Fruit fly (Drosophila melanogaster) whole organism, embryonic: ENCODE data around the gene unc-4.

Experiments
- Asciz ChIP-seq: fragments of 200-800 bp; sonication (Bioruptor generic); optimal IDR thresholded peaks from 2 replicates; lab custom pipeline; 2017; ENCODE audit warnings: missing biosample characterization, mild to moderate bottlenecking, missing genetic modification characterization, missing genetic modification reagents
- CG10462 ChIP-seq: fragments of 200-800 bp; sonication (Bioruptor generic); optimal IDR thresholded peaks from 2 replicates; lab custom pipeline; 2016; ENCODE audit warnings: missing biosample characterization, missing genetic modification characterization
- CG12942 ChIP-seq: fragments of 200-800 bp; sonication (Bioruptor generic); optimal IDR thresholded peaks from 3 replicates; lab custom pipeline; 2016; ENCODE audit warnings: missing biosample characterization, missing genetic modification characterization
- CG13123 ChIP-seq: fragments of 200-800 bp; sonication (Bioruptor generic); optimal IDR thresholded peaks from 2 replicates; lab custom pipeline; 2016; ENCODE audit warnings: missing biosample characterization, missing genetic modification characterization
- CG17359 ChIP-seq: fragments of 200-800 bp; sonication (Bioruptor generic); optimal IDR thresholded peaks from 3 replicates; lab custom pipeline; 2018; ENCODE audit warnings: missing biosample characterization, mild to moderate bottlenecking, missing genetic modification characterization, moderate library complexity
- CG17829 ChIP-seq: fragments of 200-800 bp; optimal IDR thresholded peaks from 2 replicates; lab custom pipeline; 2019; ENCODE audit warnings: missing biosample characterization, mild to moderate bottlenecking, missing genetic modification characterization, moderate library complexity
- CG18262 ChIP-seq: fragments of 200-800 bp; optimal IDR thresholded peaks from 3 replicates; lab custom pipeline; 2019; ENCODE audit warnings: missing biosample characterization, mild to moderate bottlenecking, missing genetic modification characterization, moderate library complexity
- CG18476 ChIP-seq: fragments of 200-800 bp; sonication (Bioruptor generic); optimal IDR thresholded peaks from 2 replicates; lab custom pipeline; 2016; ENCODE audit warnings: missing biosample characterization, mild to moderate bottlenecking, missing genetic modification characterization
- CG2678 ChIP-seq: fragments of 200-800 bp; sonication (Bioruptor generic); optimal IDR thresholded peaks from 3 replicates; lab custom pipeline; 2019; ENCODE audit warnings: missing biosample characterization, mild to moderate bottlenecking, missing genetic modification characterization, moderate library complexity
- CG31441 ChIP-seq: fragments of 200-800 bp; sonication (Bioruptor generic); IDR thresholded peaks from 2 replicates; pipeline ENCODE4 v1.3.6; 2022; ENCODE audit warnings: missing biosample characterization, missing genetic modification characterization
- CG34224 ChIP-seq: fragments of 200-800 bp; sonication (Bioruptor generic); IDR thresholded peaks from 3 replicates; pipeline ENCODE4 v1.3.6; 2022; ENCODE audit warnings: missing biosample characterization, missing genetic modification characterization; ENCODE audit not compliant: partially characterized antibody
- CG6254 ChIP-seq: fragments of 200-800 bp; sonication (Bioruptor generic); optimal IDR thresholded peaks from 3 replicates; lab custom pipeline; 2017; ENCODE audit warnings: mild to moderate bottlenecking, missing biosample characterization, missing genetic modification reagents, missing genetic modification characterization
- CG6854 ChIP-seq: fragments of 200-800 bp; sonication (Bioruptor generic); optimal IDR thresholded peaks from 3 replicates; lab custom pipeline; 2017; ENCODE audit warnings: missing biosample characterization, mild to moderate bottlenecking, missing genetic modification characterization
- CG7271 ChIP-seq: fragments of 200-800 bp; sonication (Bioruptor generic); optimal IDR thresholded peaks from 2 replicates; lab custom pipeline; 2018; ENCODE audit warnings: missing biosample characterization, mild to moderate bottlenecking, missing genetic modification characterization, moderate library complexity
- CG7556 ChIP-seq: fragments of 200-800 bp; sonication (Bioruptor generic); optimal IDR thresholded peaks from 2 replicates; lab custom pipeline; 2017; ENCODE audit warnings: missing biosample characterization, mild to moderate bottlenecking, missing genetic modification characterization
- CkIIα-i1 ChIP-seq: fragments of 200-800 bp; sonication (Bioruptor generic); IDR thresholded peaks from 2 replicates; pipeline ENCODE4 v1.3.6; 2022; ENCODE audit warnings: missing biosample characterization, missing genetic modification characterization
- D19B ChIP-seq: fragments of 200-800 bp; sonication (Bioruptor generic); optimal IDR thresholded peaks from 2 replicates; lab custom pipeline; 2017; ENCODE audit warnings: missing biosample characterization, mild to moderate bottlenecking, missing genetic modification characterization
- E2f2 ChIP-seq: fragments of 200-800 bp; sonication (Bioruptor generic); IDR thresholded peaks from 2 replicates; pipeline ENCODE4 v1.3.6; 2022; ENCODE audit warnings: missing biosample characterization, missing genetic modification characterization
- Ets97D ChIP-seq: fragments of 200-800 bp; sonication (Bioruptor generic); optimal IDR thresholded peaks from 3 replicates; lab custom pipeline; 2016; ENCODE audit warnings: missing biosample characterization, missing genetic modification characterization
- H2.0 ChIP-seq: fragments of 200-800 bp; sonication (Bioruptor generic); IDR thresholded peaks from 2 replicates; pipeline ENCODE4 v1.3.6; 2022; ENCODE audit warnings: missing biosample characterization, missing genetic modification characterization
- Lpt ChIP-seq: fragments of >200 bp; optimal IDR thresholded peaks from 2 replicates; lab custom pipeline; 2018; ENCODE audit warnings: missing biosample characterization, missing genetic modification characterization
- NC2α ChIP-seq: fragments of 200-800 bp; sonication (Bioruptor generic); optimal IDR thresholded peaks from 2 replicates; lab custom pipeline; 2016; ENCODE audit warnings: missing biosample characterization, missing genetic modification characterization
- TFAM ChIP-seq: fragments of 200-800 bp; sonication (Bioruptor generic); optimal IDR thresholded peaks from 2 replicates; lab custom pipeline; 2017; ENCODE audit warnings: missing biosample characterization, missing genetic modification characterization, inconsistent platforms
- Taf1 ChIP-seq: fragments of 200-800 bp; sonication (Bioruptor generic); IDR thresholded peaks from 2 replicates; pipeline ENCODE4 v1.3.6; 2022; ENCODE audit warnings: missing biosample characterization, missing genetic modification characterization
- Vsx1 ChIP-seq: fragments of 200-800 bp; sonication (Bioruptor generic); optimal IDR thresholded peaks from 2 replicates; lab custom pipeline; 2017; ENCODE audit warnings: missing biosample characterization, mild to moderate bottlenecking, missing genetic modification characterization, missing genetic modification reagents
- Xrp1 ChIP-seq: fragments of 200-800 bp; sonication (Bioruptor generic); IDR thresholded peaks from 2 replicates; pipeline ENCODE4 v1.3.6; 2022; ENCODE audit warnings: missing biosample characterization, missing genetic modification characterization
- al ChIP-seq: fragments of 200-800 bp; sonication (Bioruptor generic); IDR thresholded peaks from 2 replicates; pipeline ENCODE4 v1.3.6; 2022; ENCODE audit warnings: missing biosample characterization, missing genetic modification characterization
- bab2 ChIP-seq: fragments of 200-800 bp; sonication (Bioruptor generic); optimal IDR thresholded peaks from 2 replicates; lab custom pipeline; 2016; ENCODE audit warnings: missing biosample characterization, missing genetic modification characterization
- cas ChIP-seq: fragments of 200-800 bp; sonication (Bioruptor generic); IDR thresholded peaks from 2 replicates; pipeline ENCODE4 v1.3.6; 2022; ENCODE audit warnings: missing biosample characterization, missing genetic modification characterization
- chm ChIP-seq: fragments of 200-800 bp; sonication (Bioruptor generic); IDR thresholded peaks from 2 replicates; pipeline ENCODE4 v1.3.6; 2022; ENCODE audit warnings: missing biosample characterization, missing genetic modification characterization
- ci ChIP-seq: fragments of 200-800 bp; sonication (Bioruptor generic); IDR thresholded peaks from 3 replicates; pipeline ENCODE4 v1.3.6; 2022; ENCODE audit warnings: missing biosample characterization, missing genetic modification characterization
- crol ChIP-seq: fragments of 200-800 bp; sonication (Bioruptor generic); IDR thresholded peaks from 2 replicates; pipeline ENCODE4 v1.3.6; 2022; ENCODE audit warnings: missing biosample characterization, missing genetic modification characterization
- disco-r ChIP-seq: fragments of 200-800 bp; sonication (Bioruptor generic); optimal IDR thresholded peaks from 2 replicates; lab custom pipeline; 2016; ENCODE audit warnings: missing biosample characterization, missing genetic modification characterization
- dysf ChIP-seq: fragments of 200-800 bp; sonication (Bioruptor generic); IDR thresholded peaks from 3 replicates; pipeline ENCODE4 v1.3.6; 2022; ENCODE audit warnings: missing biosample characterization, missing genetic modification characterization
- ftz-f1 ChIP-seq: fragments of 200-800 bp; sonication (Bioruptor generic); optimal IDR thresholded peaks from 2 replicates; lab custom pipeline; 2016; ENCODE audit warnings: missing biosample characterization, missing genetic modification characterization
- gcm ChIP-seq: fragments of 200-800 bp; sonication (Bioruptor generic); optimal IDR thresholded peaks from 2 replicates; lab custom pipeline; 2019; ENCODE audit warnings: missing biosample characterization, mild to moderate bottlenecking, missing genetic modification characterization, moderate library complexity
- gcm2 ChIP-seq: fragments of 200-800 bp; sonication (Bioruptor generic); optimal IDR thresholded peaks from 2 replicates; lab custom pipeline; 2016; ENCODE audit warnings: missing biosample characterization, missing genetic modification characterization
- gem ChIP-seq: fragments of 200-800 bp; sonication (Bioruptor generic); optimal IDR thresholded peaks from 2 replicates; lab custom pipeline; 2019; ENCODE audit warnings: missing biosample characterization, mild to moderate bottlenecking, missing genetic modification characterization, moderate library complexity
- h ChIP-seq: fragments of >200 bp; optimal IDR thresholded peaks from 2 replicates; lab custom pipeline; 2017
- knrl ChIP-seq: fragments of 200-800 bp; sonication (Bioruptor generic); IDR thresholded peaks from 3 replicates; pipeline ENCODE4 v1.3.6; 2022; ENCODE audit warnings: missing biosample characterization, missing genetic modification characterization; ENCODE audit not compliant: partially characterized antibody
- lbe ChIP-seq: fragments of 200-800 bp; sonication (Bioruptor generic); optimal IDR thresholded peaks from 2 replicates; lab custom pipeline; 2016; ENCODE audit warnings: missing biosample characterization, mild to moderate bottlenecking, missing genetic modification characterization
- otp ChIP-seq: fragments of 200-800 bp; sonication (Bioruptor generic); IDR thresholded peaks from 3 replicates; pipeline ENCODE4, ENCODE4 v1.3.6; 2022; ENCODE audit warnings: missing biosample characterization, missing genetic modification characterization
- rib ChIP-seq: fragments of 200-800 bp; sonication (Bioruptor generic); IDR thresholded peaks from 2 replicates; pipeline ENCODE4 v1.3.6; 2022; ENCODE audit warnings: missing biosample characterization, missing genetic modification characterization
- seq ChIP-seq: fragments of 200-800 bp; sonication (Bioruptor generic); IDR thresholded peaks from 2 replicates; pipeline ENCODE4 v1.3.6; 2022; ENCODE audit warnings: missing biosample characterization, missing genetic modification characterization
- slbo ChIP-seq: fragments of 200-800 bp; sonication (Bioruptor generic); IDR thresholded peaks from 2 replicates; pipeline ENCODE4 v1.3.6; 2022; ENCODE audit warnings: missing biosample characterization, missing genetic modification characterization
- stwl ChIP-seq: fragments of 200-800 bp; sonication (Bioruptor generic); optimal IDR thresholded peaks from 3 replicates; lab custom pipeline; 2018; ENCODE audit warnings: missing biosample characterization, mild to moderate bottlenecking, missing genetic modification characterization, moderate library complexity
- tap ChIP-seq: fragments of 200-800 bp; optimal IDR thresholded peaks from 3 replicates; lab custom pipeline; 2019; ENCODE audit warnings: missing biosample characterization, mild to moderate bottlenecking, missing genetic modification characterization, moderate library complexity
- tio ChIP-seq: fragments of 200-800 bp; sonication (Bioruptor generic); optimal IDR thresholded peaks from 2 replicates; lab custom pipeline; 2017; ENCODE audit warnings: missing biosample characterization, missing genetic modification characterization, inconsistent platforms
- toy ChIP-seq: fragments of 200-800 bp; sonication (Bioruptor generic); IDR thresholded peaks from 2 replicates; pipeline ENCODE4 v1.3.6; 2022; ENCODE audit warnings: missing biosample characterization, missing genetic modification characterization
- trem ChIP-seq: fragments of 200-800 bp; optimal IDR thresholded peaks from 3 replicates; lab custom pipeline; 2019; ENCODE audit warnings: missing biosample characterization, mild to moderate bottlenecking, missing genetic modification characterization, moderate library complexity
- vfl ChIP-seq: fragments of 200-800 bp; sonication (Bioruptor generic); optimal IDR thresholded peaks from 2 replicates; lab custom pipeline; 2016; ENCODE audit warnings: missing biosample characterization, missing genetic modification characterization

Gene unc-4

dm6 chrX:17802353-17803121 lies 34.2 kb downstream of the unc-4 start (continued):
- peak; percentile 15 for TF ChIP-seq CG6254 (GFP tag; lab: Kevin White, UChicago)
- TF ChIP-seq Taf1 (GFP tag; lab: Robert Waterston, UW), result peak; percentile 24; the same call in 1 of the 2 replicates
- no peak for TF ChIP-seq CG13123 (GFP tag; lab: Kevin White, UChicago)
- TF ChIP-seq gcm2, result no peak
- TF ChIP-seq CG18476 (GFP tag; lab: Kevin White, UChicago), result no peak
- no peak for TF ChIP-seq seq (GFP tag; lab: Robert Waterston, UW)
- TF ChIP-seq CG18262, result peak; percentile 31
- TF ChIP-seq crol (GFP tag; lab: Robert Waterston, UW), result peak; percentile 86
- no peak for TF ChIP-seq cas (GFP tag; lab: Robert Waterston, UW)
- no peak for TF ChIP-seq NC2α (GFP tag; lab: Kevin White, UChicago)
- peak; percentile 53 for TF ChIP-seq Xrp1 (GFP tag; lab: Robert Waterston, UW)
- peak; percentile 17 for TF ChIP-seq D19B (GFP tag; lab: Kevin White, UChicago)
- no peak for TF ChIP-seq rib (GFP tag; lab: Robert Waterston, UW)
- TF ChIP-seq CG7271, result no peak
- peak; percentile 61 for TF ChIP-seq CG7556
- TF ChIP-seq slbo, result peak; percentile 42; the same call in 1 of the 2 replicates
- no peak for TF ChIP-seq disco-r (GFP tag; lab: Kevin White, UChicago)
- no peak for TF ChIP-seq trem
- TF ChIP-seq CkIIα-i1 (GFP tag; lab: Robert Waterston, UW), result no peak
- no peak for TF ChIP-seq Asciz (GFP tag; lab: Kevin White, UChicago)
- no peak for TF ChIP-seq Lpt (GFP tag; lab: Kevin White, UChicago)
- TF ChIP-seq E2f2 (GFP tag; lab: Robert Waterston, UW), result no peak
- peak; percentile 28 for TF ChIP-seq tio (GFP tag; lab: Kevin White, UChicago)
- TF ChIP-seq toy (GFP tag; lab: Robert Waterston, UW), result no peak
- peak; percentile 5 for TF ChIP-seq CG12942 (GFP tag; lab: Kevin White, UChicago)
- no peak for TF ChIP-seq h (lab: Kevin White, UChicago)
- TF ChIP-seq vfl (GFP tag; lab: Kevin White, UChicago), result no peak
- peak; percentile 35 for TF ChIP-seq CG17359 (tag; lab: Kevin White, UChicago)
- peak; percentile 46; the same call in 1 of the 3 replicates for TF ChIP-seq ci (GFP tag; lab: Robert Waterston, UW)
- TF ChIP-seq tap (tag; lab: Kevin White, UChicago), result no peak
- no peak for TF ChIP-seq TFAM (GFP tag; lab: Kevin White, UChicago)
- no peak for TF ChIP-seq CG10462 (GFP tag; lab: Kevin White, UChicago)
- no peak for TF ChIP-seq ftz-f1 (GFP tag; lab: Kevin White, UChicago)
- TF ChIP-seq stwl (tag; lab: Kevin White, UChicago), result no peak
- TF ChIP-seq CG34224, result no peak
- no peak for TF ChIP-seq chm
- TF ChIP-seq knrl, result no peak
- TF ChIP-seq gem (tag; lab: Kevin White, UChicago), result peak; percentile 72
- no peak for TF ChIP-seq Vsx1 (GFP tag; lab: Kevin White, UChicago)
- no peak for TF ChIP-seq bab2 (GFP tag; lab: Kevin White, UChicago)
- no peak for TF ChIP-seq gcm (GFP tag; lab: Kevin White, UChicago)
- TF ChIP-seq otp (GFP tag; lab: Robert Waterston, UW), result no peak
- TF ChIP-seq Ets97D, result no peak
- TF ChIP-seq CG2678 (tag; lab: Kevin White, UChicago), result peak; percentile 69
- no peak for TF ChIP-seq H2.0
- TF ChIP-seq CG31441 (GFP tag; lab: Robert Waterston, UW), result peak; percentile 47; the same call in 1 of the 2 replicates
- peak; percentile 54; the same call in 2 of the 3 replicates for TF ChIP-seq dysf (GFP tag; lab: Robert Waterston, UW)
- TF ChIP-seq CG17829 (tag; lab: Kevin White, UChicago), result no peak
- TF ChIP-seq lbe (GFP tag; lab: Kevin White, UChicago), result peak; percentile 34
- TF ChIP-seq al, result 0 out of 2 replicates have a peak, but pooled peaks have one; percentile 8
- TF ChIP-seq CG6854 (GFP tag; lab: Kevin White, UChicago), result no peak
